Worm (Caenorhabditis elegans) whole organism, L1 larva: ENCODE results near the gene srv-12.

ENCODE experiments used
- C16A3.4 ChIP-seq: fragments of 150-350 bp; optimal IDR thresholded peaks from 2 replicates; lab custom pipeline; 2014; ENCODE audit warnings: missing biosample characterization, missing genetic modification characterization
- C34B4.2 ChIP-seq: sonication (generic microtip); optimal IDR thresholded peaks from 2 replicates; lab custom pipeline; 2017; ENCODE audit warnings: mild to moderate bottlenecking, missing genetic modification characterization, missing compliant biosample characterization
- F16B12.6 ChIP-seq: fragments of 150-350 bp; optimal IDR thresholded peaks from 2 replicates; lab custom pipeline; 2014; ENCODE audit warnings: missing biosample characterization, missing genetic modification characterization
- Y116A8C.19 ChIP-seq: sonication (generic microtip); optimal IDR thresholded peaks from 2 replicates; lab custom pipeline; 2016; ENCODE audit warnings: missing compliant biosample characterization, missing genetic modification characterization, borderline replicate concordance
- aha-1 ChIP-seq: fragments of 150-350 bp; optimal IDR thresholded peaks from 2 replicates; lab custom pipeline; 2014; ENCODE audit warnings: missing biosample characterization, missing genetic modification characterization
- ama-1 ChIP-seq: fragments of 150-350 bp; optimal IDR thresholded peaks from 2 replicates; lab custom pipeline; 2014
- blmp-1 ChIP-seq: fragments of 150-350 bp; optimal IDR thresholded peaks from 2 replicates; lab custom pipeline; 2014; ENCODE audit warnings: missing biosample characterization, missing genetic modification characterization
- ceh-8 ChIP-seq: fragments of 200-800 bp; sonication (Bioruptor generic); optimal IDR thresholded peaks from 2 replicates; lab custom pipeline; 2018; ENCODE audit warnings: mild to moderate bottlenecking, missing genetic modification characterization, moderate library complexity, missing compliant biosample characterization
- ceh-88 ChIP-seq: fragments of 200-800 bp; sonication (Bioruptor generic); IDR thresholded peaks from 2 replicates; pipeline ENCODE4 v1.3.6; 2022; ENCODE audit warnings: missing genetic modification characterization, missing compliant biosample characterization
- ces-1 ChIP-seq: fragments of 150-350 bp; optimal IDR thresholded peaks from 2 replicates; lab custom pipeline; 2014; ENCODE audit warnings: missing biosample characterization, missing genetic modification reagents, missing genetic modification characterization
- efl-1 ChIP-seq, 4 experiments: fragments of 150-350 bp; optimal IDR thresholded peaks in 3 of 4; peaks in 1 of 4; 1 replicate in 1 of 4; 2 replicates in 3 of 4; lab custom pipeline; 2014; ENCODE audit warnings: missing biosample characterization in 2 of 4, missing genetic modification characterization in 2 of 4, missing genetic modification reagents in 2 of 4
- egl-13 ChIP-seq: sonication (generic microtip); optimal IDR thresholded peaks from 2 replicates; lab custom pipeline; 2016; ENCODE audit warnings: missing genotype, missing genetic modification reagents, missing genetic modification characterization, missing compliant biosample characterization
- egl-27 ChIP-seq, 2 experiments: fragments of 150-350 bp in 1 of 2; sonication (generic microtip); optimal IDR thresholded peaks; 3 replicates each; lab custom pipeline; 2017 to 2018; ENCODE audit warnings: missing biosample characterization in 2 of 2, missing genetic modification characterization in 2 of 2, missing genetic modification reagents in 2 of 2
- elt-2 ChIP-seq: sonication (generic microtip); optimal IDR thresholded peaks from 2 replicates; lab custom pipeline; 2016; ENCODE audit warnings: missing genetic modification characterization, mild to moderate bottlenecking, inconsistent platforms, missing compliant biosample characterization, missing genetic modification reagents
- ets-5 ChIP-seq: fragments of 200-800 bp; sonication (Bioruptor generic); IDR thresholded peaks from 2 replicates; pipeline ENCODE4 v1.3.6; 2022; ENCODE audit warnings: missing genetic modification characterization, missing compliant biosample characterization
- fkh-10 ChIP-seq: sonication (generic microtip); optimal IDR thresholded peaks from 2 replicates; lab custom pipeline; 2017; ENCODE audit warnings: missing biosample characterization, missing genetic modification reagents, missing genetic modification characterization
- fkh-8 ChIP-seq: sonication (generic microtip); optimal IDR thresholded peaks from 2 replicates; lab custom pipeline; 2016; ENCODE audit warnings: mild to moderate bottlenecking, missing genetic modification characterization, missing compliant biosample characterization
- grh-1 ChIP-seq: fragments of 200-800 bp; sonication (Bioruptor generic); IDR thresholded peaks from 2 replicates; pipeline ENCODE4 v1.3.6; 2022; ENCODE audit warnings: missing genetic modification reagents, missing genetic modification characterization, missing compliant biosample characterization
- hpl-2 ChIP-seq: fragments of 150-350 bp; optimal IDR thresholded peaks from 2 replicates; lab custom pipeline; 2014; ENCODE audit warnings: missing biosample characterization, missing genetic modification reagents, missing genetic modification characterization
- isw-1 ChIP-seq: fragments of 200-800 bp; sonication (Bioruptor generic); IDR thresholded peaks from 2 replicates; pipeline ENCODE4 v1.3.6; 2022; ENCODE audit warnings: missing genetic modification characterization, missing compliant biosample characterization
- jun-1 ChIP-seq: fragments of 150-350 bp; optimal IDR thresholded peaks from 2 replicates; lab custom pipeline; 2014; ENCODE audit warnings: missing biosample characterization, missing genetic modification reagents, missing genetic modification characterization
- lin-13 ChIP-seq: fragments of 150-350 bp; optimal IDR thresholded peaks from 2 replicates; lab custom pipeline; 2014; ENCODE audit warnings: missing biosample characterization, missing genetic modification reagents, missing genetic modification characterization
- lin-14 ChIP-seq: fragments of 200-800 bp; sonication (Bioruptor generic); optimal IDR thresholded peaks from 2 replicates; lab custom pipeline; 2018; ENCODE audit warnings: mild to moderate bottlenecking, missing genetic modification characterization, moderate library complexity, missing compliant biosample characterization
- lin-15B ChIP-seq: fragments of 150-350 bp; sonication (generic microtip); optimal IDR thresholded peaks from 3 replicates; lab custom pipeline; 2014; ENCODE audit warnings: missing biosample characterization, missing genetic modification characterization
- lin-39 ChIP-seq: fragments of 150-350 bp; optimal IDR thresholded peaks from 2 replicates; lab custom pipeline; 2014; ENCODE audit warnings: missing biosample characterization, missing genetic modification reagents, missing genetic modification characterization
- lsy-2 ChIP-seq, 2 experiments: fragments of 150-350 bp; optimal IDR thresholded peaks; 2 replicates each; lab custom pipeline; 2014; ENCODE audit warnings: missing biosample characterization in 2 of 2, missing genetic modification characterization in 2 of 2
- mdl-1 ChIP-seq, 2 experiments: fragments of 150-350 bp; optimal IDR thresholded peaks; 2 replicates each; lab custom pipeline; 2014 to 2017; ENCODE audit warnings: missing biosample characterization in 2 of 2, missing genetic modification characterization in 2 of 2, inconsistent platforms in 1 of 2
- nhr-11 ChIP-seq: fragments of 150-350 bp; optimal IDR thresholded peaks from 2 replicates; lab custom pipeline; 2014; ENCODE audit warnings: missing biosample characterization, missing genetic modification characterization
- nhr-237 ChIP-seq: fragments of 150-350 bp; optimal IDR thresholded peaks from 2 replicates; lab custom pipeline; 2014; ENCODE audit warnings: missing biosample characterization, missing genetic modification characterization
- nhr-47 ChIP-seq: sonication (generic microtip); optimal IDR thresholded peaks from 2 replicates; lab custom pipeline; 2016; ENCODE audit warnings: mild to moderate bottlenecking, missing genetic modification characterization, moderate library complexity, missing compliant biosample characterization
- nhr-71 ChIP-seq: sonication (generic microtip); optimal IDR thresholded peaks from 2 replicates; lab custom pipeline; 2016; ENCODE audit warnings: mild to moderate bottlenecking, missing genetic modification characterization, moderate library complexity, missing compliant biosample characterization
- nhr-76 ChIP-seq: sonication (generic microtip); optimal IDR thresholded peaks from 2 replicates; lab custom pipeline; 2017; ENCODE audit warnings: missing biosample characterization, missing genetic modification characterization
- nhr-90 ChIP-seq: sonication (generic microtip); optimal IDR thresholded peaks from 2 replicates; lab custom pipeline; 2016; ENCODE audit warnings: mild to moderate bottlenecking, missing genetic modification characterization, missing compliant biosample characterization; ENCODE audit not compliant: poor library complexity
- pax-3 ChIP-seq: fragments of 200-800 bp; sonication (Bioruptor generic); optimal IDR thresholded peaks from 2 replicates; lab custom pipeline; 2018; ENCODE audit warnings: mild to moderate bottlenecking, missing genetic modification characterization, moderate library complexity, missing compliant biosample characterization
- snpc-4 ChIP-seq: fragments of 150-350 bp; optimal IDR thresholded peaks from 2 replicates; lab custom pipeline; 2014; ENCODE audit warnings: missing biosample characterization, missing genetic modification characterization
- snu-23 ChIP-seq: sonication (generic microtip); optimal IDR thresholded peaks from 2 replicates; lab custom pipeline; 2016; ENCODE audit warnings: missing genetic modification characterization, missing compliant biosample characterization
- sox-4 ChIP-seq: sonication (generic microtip); optimal IDR thresholded peaks from 2 replicates; lab custom pipeline; 2016; ENCODE audit warnings: missing genetic modification characterization, missing compliant biosample characterization
- sup-37 ChIP-seq: fragments of 200-800 bp; sonication (Bioruptor generic); optimal IDR thresholded peaks from 2 replicates; lab custom pipeline; 2018; ENCODE audit warnings: mild to moderate bottlenecking, missing genetic modification characterization, missing compliant biosample characterization
- unc-130 ChIP-seq: fragments of 150-350 bp; optimal IDR thresholded peaks from 2 replicates; lab custom pipeline; 2017; ENCODE audit warnings: missing biosample characterization, missing genetic modification characterization, inconsistent platforms
- unc-62 ChIP-seq: fragments of 150-350 bp; optimal IDR thresholded peaks from 2 replicates; lab custom pipeline; 2014; ENCODE audit warnings: missing biosample characterization, missing genetic modification reagents, missing genetic modification characterization
- unc-98 ChIP-seq: fragments of 200-800 bp; sonication (Bioruptor generic); IDR thresholded peaks from 2 replicates; pipeline ENCODE4 v1.3.6; 2022; ENCODE audit warnings: missing genetic modification characterization, missing compliant biosample characterization
- zip-4 ChIP-seq: fragments of 200-800 bp; sonication (Bioruptor generic); optimal IDR thresholded peaks from 2 replicates; lab custom pipeline; 2018; ENCODE audit warnings: mild to moderate bottlenecking, missing genetic modification characterization, moderate library complexity, missing compliant biosample characterization

Gene srv-12

ce11 chrIV:10059175-10059574, 5.7 kb upstream of the srv-12 start (continued):
- TF ChIP-seq nhr-71 (tag; lab: Kevin White, UChicago) (peak; percentile 31), C34B4.2 (tag; lab: Kevin White, UChicago) (no peak), nhr-90 (peak; percentile 3), nhr-11 (no peak), elt-2 (tag; lab: Kevin White, UChicago) (peak; percentile 98), hpl-2 (GFP tag; lab: Kevin White, UChicago) (no peak), efl-1 (optimal IDR thresholded peaks at IDR 0.05; lab: Kevin White, UChicago) (no peak), efl-1 (GFP tag; optimal IDR thresholded peaks at IDR 0.05 in 1 of 2; lab: Kevin White, UChicago) (peak in 1 of 2 experiments; percentile 38), ets-5 (no peak), nhr-76 (tag; lab: Kevin White, UChicago) (no peak), lsy-2 (tag; optimal IDR thresholded peaks at IDR 0.05; lab: Kevin White, UChicago) (no peak), lin-14 (GFP tag; lab: Kevin White, UChicago) (no peak)

- no peak for TF ChIP-seq isw-1
- no peak for TF ChIP-seq egl-13 (tag; lab: Kevin White, UChicago)
- no peak for TF ChIP-seq snpc-4 (tag; lab: Kevin White, UChicago)
- TF ChIP-seq snu-23 (GFP tag; lab: Kevin White, UChicago) = no peak
- no peak for TF ChIP-seq nhr-237
- TF ChIP-seq unc-130 (tag; lab: Kevin White, UChicago) = no peak
- no peak for TF ChIP-seq aha-1 (tag; lab: Kevin White, UChicago)
- no peak for TF ChIP-seq unc-98
- TF ChIP-seq Y116A8C.19 (tag; lab: Kevin White, UChicago) = no peak
- TF ChIP-seq blmp-1 = no peak
- no peak for TF ChIP-seq ceh-88 (GFP tag; lab: Robert Waterston, UW)
- TF ChIP-seq lsy-2 (tag; optimal IDR thresholded peaks at IDR 0.05; lab: Kevin White, UChicago) = no peak
- TF ChIP-seq zip-4 (GFP tag; lab: Kevin White, UChicago) = no peak
- no peak for TF ChIP-seq ama-1 (lab: Kevin White, UChicago)
- no peak for TF ChIP-seq fkh-8 (tag; lab: Kevin White, UChicago)
- TF ChIP-seq ces-1 (GFP tag; lab: Kevin White, UChicago) = no peak
- TF ChIP-seq pax-3 (tag; lab: Kevin White, UChicago) = no peak
- no peak for TF ChIP-seq F16B12.6 (tag; lab: Kevin White, UChicago)
Measured at ce11 chrIV:10056138-10056537, 2.7 kb upstream of the srv-12 start, which contains the start of gene T04B2.7. TSS of gene T04B2.7 (minus strand) at chrIV:10056238.

ce11 chrIV:10051088-10051487, 2.4 kb downstream of the srv-12 start, which contains the start of gene T04B2.8:
TSS of gene T04B2.8 (minus strand) at chrIV:10051188.
- no peak for TF ChIP-seq C16A3.4 (tag; lab: Kevin White, UChicago)
- no peak for TF ChIP-seq unc-62 (GFP tag; lab: Kevin White, UChicago)
- TF ChIP-seq C34B4.2 (tag; lab: Kevin White, UChicago) = no peak
- TF ChIP-seq sox-4 (tag; lab: Kevin White, UChicago) = no peak
- no peak for TF ChIP-seq nhr-47 (tag; lab: Kevin White, UChicago)
- no peak for TF ChIP-seq grh-1 (GFP tag; lab: Robert Waterston, UW)
- TF ChIP-seq fkh-10 (GFP tag; lab: Kevin White, UChicago) = no peak
- TF ChIP-seq egl-27 (tag; optimal IDR thresholded peaks at IDR 0.05; lab: Kevin White, UChicago) = no peak
- no peak for TF ChIP-seq lin-39 (tag; lab: Kevin White, UChicago)
- no peak for TF ChIP-seq ceh-8
- TF ChIP-seq jun-1 = no peak
- TF ChIP-seq mdl-1 (tag; optimal IDR thresholded peaks at IDR 0.05; lab: Kevin White, UChicago) = no peak
- TF ChIP-seq lin-15B (tag; lab: Kevin White, UChicago) = no peak
- TF ChIP-seq lin-13 (GFP tag; lab: Kevin White, UChicago) = no peak
- no peak for TF ChIP-seq sup-37
